Worm (Caenorhabditis elegans): ENCODE measurements around the gene C26B9.2.
A peak's percentile ranks its signal among the peaks of the same experiment; 100 is the strongest.

DNA sequence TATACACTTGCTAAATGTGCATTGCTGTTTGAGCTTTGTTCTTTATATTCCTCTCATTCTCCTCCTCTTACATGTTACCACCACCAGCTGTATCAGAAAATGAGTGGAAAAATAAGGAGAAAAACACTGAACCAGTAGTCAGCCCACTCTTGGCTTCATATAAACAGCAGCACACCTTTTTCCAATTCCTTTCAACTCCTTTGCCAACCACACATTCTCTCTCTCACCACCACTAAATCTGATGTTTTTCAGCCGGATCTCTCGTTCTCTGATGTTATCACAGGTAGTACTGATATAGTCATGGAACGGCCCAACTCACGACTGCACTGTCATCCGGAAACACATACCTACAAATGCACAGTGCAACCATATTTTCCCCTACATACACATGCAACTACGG, 46.6 kb downstream of the C26B9.2 start, which contains the start of gene kcnl-3:
- TF ChIP-seq unc-39 (tag; optimal IDR thresholded peaks at IDR 0.05) (no peak), aha-1 (tag) (peak; percentile 15), mdl-1 (tag; optimal IDR thresholded peaks at IDR 0.05) (no peak), nhr-11 (tag; optimal IDR thresholded peaks at IDR 0.05) (no peak), ztf-11 (tag; optimal IDR thresholded peaks at IDR 0.05) (no peak), zfp-2 (tag; optimal IDR thresholded peaks at IDR 0.05) (no peak), ama-1 (optimal IDR thresholded peaks at IDR 0.05) (no peak), zfp-3 (GFP tag; conservative IDR thresholded peaks at IDR 0.05) (no peak), hlh-30 (tag; optimal IDR thresholded peaks at IDR 0.05; ENCODE audit: insufficient read depth) (no peak), zag-1 (tag; optimal IDR thresholded peaks at IDR 0.05) (no peak), cey-2 (tag; optimal IDR thresholded peaks at IDR 0.05; ENCODE audit: borderline replicate concordance, insufficient read depth) (no peak)

Data from whole organism, L4 larva.